Fruit fly (Drosophila melanogaster) whole organism, prepupa: ENCODE data around the gene nmd.

Source experiments
- Blimp-1 ChIP-seq: fragments of 200-800 bp; sonication (Bioruptor generic); optimal IDR thresholded peaks from 3 replicates; lab custom pipeline; 2017; ENCODE audit warnings: missing biosample characterization, missing genetic modification characterization, mild to moderate bottlenecking, moderate library complexity, missing genetic modification reagents
- CG3032 ChIP-seq: fragments of 200-800 bp; optimal IDR thresholded peaks from 2 replicates; lab custom pipeline; 2019; ENCODE audit warnings: missing biosample characterization, mild to moderate bottlenecking, missing genetic modification characterization, moderate library complexity
- CG3919 ChIP-seq: fragments of 200-800 bp; sonication (Bioruptor generic); optimal IDR thresholded peaks from 3 replicates; lab custom pipeline; 2016; ENCODE audit warnings: missing biosample characterization, missing genetic modification characterization
- CG8632 ChIP-seq: fragments of 200-800 bp; sonication (Bioruptor generic); optimal IDR thresholded peaks from 3 replicates; lab custom pipeline; 2016; ENCODE audit warnings: missing biosample characterization, missing genetic modification characterization
- Gug ChIP-seq: fragments of 200-800 bp; sonication (Bioruptor generic); IDR thresholded peaks from 2 replicates; pipeline ENCODE4 v1.3.6; 2022; ENCODE audit warnings: missing biosample characterization, missing genetic modification characterization
- Smox ChIP-seq: fragments of 200-800 bp; sonication (Bioruptor generic); optimal IDR thresholded peaks from 3 replicates; lab custom pipeline; 2016; ENCODE audit warnings: missing biosample characterization, missing genetic modification characterization
- acj6 ChIP-seq: fragments of 200-800 bp; sonication (Bioruptor generic); optimal IDR thresholded peaks from 3 replicates; lab custom pipeline; 2016; ENCODE audit warnings: missing biosample characterization, missing genetic modification characterization
- esn ChIP-seq: fragments of 200-800 bp; sonication (Bioruptor generic); optimal IDR thresholded peaks from 2 replicates; lab custom pipeline; 2016; ENCODE audit warnings: missing biosample characterization, mild to moderate bottlenecking, missing genetic modification characterization, moderate library complexity
- fkh ChIP-seq: fragments of 200-800 bp; sonication (Bioruptor generic); optimal IDR thresholded peaks from 3 replicates; lab custom pipeline; 2017; ENCODE audit warnings: missing biosample characterization, mild to moderate bottlenecking, missing genetic modification characterization, moderate library complexity
- lz ChIP-seq: fragments of 200-800 bp; sonication (Bioruptor generic); optimal IDR thresholded peaks from 3 replicates; lab custom pipeline; 2016; ENCODE audit warnings: missing biosample characterization, missing genetic modification characterization
- salr ChIP-seq, 2 experiments: fragments of 200-800 bp; sonication (Bioruptor generic); optimal IDR thresholded peaks; 3 replicates each; lab custom pipeline; 2016 to 2018; ENCODE audit warnings: missing biosample characterization in 2 of 2, missing genetic modification characterization in 2 of 2, mild to moderate bottlenecking in 1 of 2
- ss ChIP-seq, 2 experiments: fragments of 200-800 bp; sonication (Bioruptor generic); optimal IDR thresholded peaks; 2 replicates in 1 of 2; 3 replicates in 1 of 2; lab custom pipeline; 2017 to 2018; ENCODE audit warnings: mild to moderate bottlenecking in 2 of 2, missing biosample characterization in 2 of 2, missing genetic modification characterization in 2 of 2, moderate library complexity in 1 of 2
- topi ChIP-seq: fragments of 200-800 bp; sonication (Bioruptor generic); optimal IDR thresholded peaks from 3 replicates; lab custom pipeline; 2016; ENCODE audit warnings: missing biosample characterization, missing genetic modification characterization

DNA sequence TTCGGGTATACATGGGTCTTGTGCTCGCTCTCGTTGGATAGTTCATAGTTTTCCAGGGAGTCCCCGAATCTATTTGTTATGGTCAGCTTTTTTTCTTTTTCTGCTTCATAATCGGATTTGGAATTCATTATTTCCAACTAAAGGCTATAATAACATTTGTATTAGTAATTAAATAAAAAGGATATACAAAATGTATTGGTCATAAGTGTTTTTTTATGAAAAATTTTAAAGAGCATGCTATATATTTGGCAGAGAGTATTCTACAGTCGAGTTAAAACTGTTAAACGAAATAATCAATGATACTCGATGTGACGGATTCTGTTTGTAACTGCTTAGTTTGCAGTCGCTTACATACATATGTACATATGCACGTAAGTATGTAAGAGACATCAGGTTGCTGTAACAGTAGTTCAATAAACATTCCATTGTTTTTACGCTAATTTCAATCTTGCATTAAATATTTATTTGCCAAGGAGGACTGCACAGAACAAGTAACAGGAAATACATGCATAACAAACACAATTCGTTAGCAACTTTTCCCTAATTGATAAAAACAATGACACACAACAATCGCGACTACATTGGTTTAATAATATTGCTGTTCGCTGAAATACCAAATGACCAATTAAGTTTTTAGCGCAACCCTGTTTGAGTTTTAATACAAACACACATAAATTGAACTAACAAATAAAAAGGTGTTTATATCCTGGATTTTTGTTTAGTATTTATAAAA, 4.5 kb downstream of the nmd start:
- TF ChIP-seq esn (peak; percentile 19), Blimp-1 (GFP tag; lab: Kevin White, UChicago) (no peak), CG8632 (no peak), fkh (GFP tag; lab: Kevin White, UChicago) (no peak), CG3919 (GFP tag; lab: Kevin White, UChicago) (no peak), Smox (GFP tag; lab: Kevin White, UChicago) (no peak), CG3032 (tag; lab: Kevin White, UChicago) (no peak), acj6 (GFP tag; lab: Kevin White, UChicago) (peak; percentile 22), Gug (GFP tag; lab: Robert Waterston, UW) (no peak), topi (GFP tag; lab: Kevin White, UChicago) (peak; percentile 15), salr (GFP tag; optimal IDR thresholded peaks at IDR 0.05; lab: Kevin White, UChicago) (no peak), ss (GFP tag; optimal IDR thresholded peaks at IDR 0.05; lab: Kevin White, UChicago) (no peak), lz (GFP tag; lab: Kevin White, UChicago) (peak; percentile 4)
